Fruit fly (Drosophila melanogaster) whole organism, adult: ENCODE results near the gene CG33500.
A peak's percentile ranks its signal among the peaks of the same experiment; 100 is the strongest.

Experiments used
- CG11617 ChIP-seq: fragments of 200-800 bp; sonication (Bioruptor generic); optimal IDR thresholded peaks from 2 replicates; lab custom pipeline; 2017; ENCODE audit warnings: mild to moderate bottlenecking, missing biosample characterization, missing genetic modification reagents, missing genetic modification characterization
- CG12768 ChIP-seq: fragments of 200-800 bp; sonication (Bioruptor generic); optimal IDR thresholded peaks from 2 replicates; lab custom pipeline; 2017; ENCODE audit warnings: missing biosample characterization, missing genetic modification characterization, mild to moderate bottlenecking, moderate library complexity, missing genetic modification reagents
- CG14711 ChIP-seq: fragments of 200-800 bp; sonication (Bioruptor generic); optimal IDR thresholded peaks from 2 replicates; lab custom pipeline; 2018; ENCODE audit warnings: missing biosample characterization, mild to moderate bottlenecking, missing genetic modification characterization, moderate library complexity
- CG1620 ChIP-seq: fragments of 200-800 bp; sonication (Bioruptor generic); optimal IDR thresholded peaks from 2 replicates; lab custom pipeline; 2016; ENCODE audit warnings: missing biosample characterization, missing genetic modification characterization
- CG33017 ChIP-seq: fragments of 200-800 bp; sonication (Bioruptor generic); optimal IDR thresholded peaks from 2 replicates; lab custom pipeline; 2018; ENCODE audit warnings: missing biosample characterization, mild to moderate bottlenecking, missing genetic modification characterization, moderate library complexity
- CG5204 ChIP-seq: fragments of 200-800 bp; sonication (Bioruptor generic); optimal IDR thresholded peaks from 2 replicates; lab custom pipeline; 2016; ENCODE audit warnings: missing biosample characterization, missing genetic modification characterization
- CG7045 ChIP-seq: fragments of 200-800 bp; sonication (Bioruptor generic); optimal IDR thresholded peaks from 2 replicates; lab custom pipeline; 2017; ENCODE audit warnings: missing biosample characterization, mild to moderate bottlenecking, missing genetic modification characterization
- CG7101 ChIP-seq: fragments of 200-800 bp; sonication (Bioruptor generic); optimal IDR thresholded peaks from 2 replicates; lab custom pipeline; 2018; ENCODE audit warnings: missing biosample characterization, mild to moderate bottlenecking, missing genetic modification characterization, moderate library complexity
- Clk ChIP-seq: fragments of 200-800 bp; sonication (Bioruptor generic); optimal IDR thresholded peaks from 2 replicates; lab custom pipeline; 2017; ENCODE audit warnings: missing biosample characterization, missing genetic modification characterization
- Crg-1 ChIP-seq: fragments of 200-800 bp; sonication (Bioruptor generic); optimal IDR thresholded peaks from 2 replicates; lab custom pipeline; 2016; ENCODE audit warnings: missing biosample characterization, missing genetic modification characterization
- Hr96 ChIP-seq: fragments of 200-800 bp; sonication (Bioruptor generic); optimal IDR thresholded peaks from 2 replicates; lab custom pipeline; 2016; ENCODE audit warnings: missing biosample characterization, missing genetic modification characterization
- Mnt ChIP-seq: fragments of 200-800 bp; sonication (Bioruptor generic); optimal IDR thresholded peaks from 2 replicates; lab custom pipeline; 2016; ENCODE audit warnings: missing biosample characterization, mild to moderate bottlenecking, missing genetic modification characterization
- bab1 ChIP-seq: fragments of 200-800 bp; sonication (Bioruptor generic); optimal IDR thresholded peaks from 3 replicates; lab custom pipeline; 2019; ENCODE audit warnings: missing biosample characterization, mild to moderate bottlenecking, missing genetic modification characterization, moderate library complexity
- cic ChIP-seq: fragments of 200-800 bp; sonication (Bioruptor generic); optimal IDR thresholded peaks from 2 replicates; lab custom pipeline; 2017; ENCODE audit warnings: missing biosample characterization, mild to moderate bottlenecking, missing genetic modification characterization, moderate library complexity
- cnc ChIP-seq, 2 experiments: fragments of >200 bp; optimal IDR thresholded peaks; 2 replicates each; lab custom pipeline; 2017
- kay ChIP-seq: fragments of 200-800 bp; sonication (Bioruptor generic); peaks from one replicate; lab custom pipeline; 2016; ENCODE audit warnings: missing biosample characterization, missing genetic modification characterization, borderline replicate concordance
- ovo ChIP-seq: fragments of 200-800 bp; sonication (Bioruptor generic); optimal IDR thresholded peaks from 2 replicates; lab custom pipeline; 2016; ENCODE audit warnings: missing biosample characterization, missing genetic modification characterization
- pad ChIP-seq: fragments of 200-800 bp; sonication (Bioruptor generic); optimal IDR thresholded peaks from 3 replicates; lab custom pipeline; 2017; ENCODE audit warnings: missing biosample characterization, missing genetic modification characterization, mild to moderate bottlenecking, moderate library complexity, missing genetic modification reagents
- tj ChIP-seq: fragments of 200-800 bp; sonication (Bioruptor generic); optimal IDR thresholded peaks from 3 replicates; lab custom pipeline; 2017; ENCODE audit warnings: missing biosample characterization, mild to moderate bottlenecking, missing genetic modification characterization, moderate library complexity
- toe ChIP-seq: fragments of 200-800 bp; sonication (Bioruptor generic); optimal IDR thresholded peaks from 2 replicates; lab custom pipeline; 2016; ENCODE audit warnings: missing biosample characterization, missing genetic modification characterization

CG33500 gene

DNA sequence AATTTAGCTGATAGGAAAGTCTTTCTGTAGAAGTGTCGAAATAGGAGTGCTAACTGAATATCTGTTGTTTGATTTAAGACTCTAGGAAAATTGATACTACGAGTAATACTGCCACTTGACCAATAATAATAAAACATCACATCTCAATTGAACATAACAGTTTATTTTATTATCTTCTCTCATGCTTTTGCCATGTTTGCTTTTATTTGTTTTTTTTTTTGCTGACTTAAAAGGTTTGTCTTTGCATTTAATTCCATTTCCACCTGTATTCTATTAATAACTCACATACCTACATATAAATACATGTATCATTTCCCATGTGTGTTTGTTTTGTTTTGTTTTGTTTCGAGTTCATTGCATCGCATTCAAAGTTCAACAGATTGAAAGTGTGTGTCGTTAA, 14.2 kb downstream of the CG33500 start, which contains the start of the genes CG11714 and Fuca:
TSS of gene CG11714 (minus strand) at position 101 of the 400 bp plus-strand sequence.
TSS of gene Fuca (minus strand) at position 101 of the 400 bp plus-strand sequence.
- TF ChIP-seq pad (GFP tag; lab: Kevin White, UChicago), result no peak
- TF ChIP-seq ovo (GFP tag; lab: Kevin White, UChicago), result no peak
- peak; percentile 35 for TF ChIP-seq tj (GFP tag; lab: Kevin White, UChicago)
- no peak for TF ChIP-seq Clk (GFP tag; lab: Kevin White, UChicago)
- TF ChIP-seq kay (GFP tag; lab: Kevin White, UChicago), result peak; percentile 82
- TF ChIP-seq Crg-1 (GFP tag; lab: Kevin White, UChicago), result no peak
- TF ChIP-seq CG14711 (tag; lab: Kevin White, UChicago), result no peak
- no peak for TF ChIP-seq CG11617 (GFP tag; lab: Kevin White, UChicago)

dm6 chr3L:11523286-11523685, 14.8 kb downstream of the CG33500 start:
- TF ChIP-seq bab1 (GFP tag; lab: Kevin White, UChicago) (peak; percentile 40), CG1620 (GFP tag; lab: Kevin White, UChicago) (no peak), Crg-1 (GFP tag; lab: Kevin White, UChicago) (peak; percentile 8)

dm6 chr3L:11525765-11526164, 17.3 kb downstream of the CG33500 start:
- TF ChIP-seq kay (GFP tag; lab: Kevin White, UChicago) (peak; percentile 61), tj (GFP tag; lab: Kevin White, UChicago) (peak; percentile 20), ovo (GFP tag; lab: Kevin White, UChicago) (peak; percentile 12), CG5204 (GFP tag; lab: Kevin White, UChicago) (no peak)

DNA sequence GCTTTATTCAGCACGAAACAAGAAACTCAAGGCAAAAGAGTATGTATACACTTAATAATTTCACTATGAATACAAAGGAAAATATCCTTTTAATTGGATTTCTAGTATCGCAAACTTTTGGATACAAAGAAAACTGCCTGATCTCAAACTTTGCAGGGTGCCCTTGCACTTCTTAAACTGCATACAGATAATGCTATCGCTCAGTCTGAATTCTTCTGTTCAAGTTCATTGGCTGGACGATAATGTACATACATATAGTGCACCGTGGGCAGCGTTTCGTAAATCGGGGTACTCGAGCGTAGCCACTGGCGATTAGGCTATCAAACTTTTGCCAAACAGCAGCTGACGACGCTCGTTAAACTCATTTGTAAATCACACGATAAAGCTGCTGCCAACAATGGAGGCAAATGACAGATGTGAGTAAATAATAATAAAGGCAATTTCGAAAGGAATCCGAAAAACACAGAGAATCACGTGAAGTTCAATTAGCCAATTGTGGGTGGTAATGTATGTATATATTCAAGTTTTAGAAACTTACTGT, 18.3 kb downstream of the CG33500 start:
- no peak for TF ChIP-seq CG7045 (GFP tag; lab: Kevin White, UChicago)
- TF ChIP-seq CG12768 (GFP tag; lab: Kevin White, UChicago), result peak; percentile 32
- no peak for TF ChIP-seq ovo (GFP tag; lab: Kevin White, UChicago)
- TF ChIP-seq cic (GFP tag; lab: Kevin White, UChicago), result peak; percentile 64

DNA sequence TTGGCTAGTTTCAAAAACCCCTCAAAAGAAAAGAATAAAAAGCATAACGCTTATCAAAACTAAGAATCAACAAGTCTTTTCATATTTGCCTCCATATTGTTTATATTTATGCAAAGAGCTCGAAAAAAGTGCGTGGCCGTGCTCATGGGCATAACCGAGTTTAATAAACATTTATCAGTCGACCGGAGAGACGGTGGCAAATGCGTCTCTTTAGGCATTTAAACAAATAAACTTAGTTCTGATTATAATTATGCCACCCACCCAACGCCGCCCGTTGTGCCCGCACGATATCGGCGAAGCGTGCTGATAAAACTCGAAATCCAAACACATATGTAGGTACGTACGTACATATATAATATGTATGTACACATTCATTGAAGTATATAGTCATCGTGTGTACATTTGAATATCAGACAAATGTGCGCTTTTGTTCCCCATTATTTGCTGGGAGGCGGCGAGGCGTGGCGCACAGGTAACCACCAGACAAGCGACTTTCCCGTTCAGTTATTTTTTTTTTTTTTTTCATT, 20.0 kb downstream of the CG33500 start:
- TF ChIP-seq CG14711 (tag; lab: Kevin White, UChicago) (no peak), bab1 (GFP tag; lab: Kevin White, UChicago) (no peak), CG7101 (tag; lab: Kevin White, UChicago) (peak; percentile 37), CG33017 (tag; lab: Kevin White, UChicago) (peak; percentile 8), Crg-1 (GFP tag; lab: Kevin White, UChicago) (peak; percentile 39), tj (GFP tag; lab: Kevin White, UChicago) (no peak), Hr96 (GFP tag; lab: Kevin White, UChicago) (no peak), pad (GFP tag; lab: Kevin White, UChicago) (no peak), ovo (GFP tag; lab: Kevin White, UChicago) (peak; percentile 38), cnc (optimal IDR thresholded peaks at IDR 0.05; lab: Kevin White, UChicago) (no peak), cic (GFP tag; lab: Kevin White, UChicago) (peak; percentile 57), CG5204 (GFP tag; lab: Kevin White, UChicago) (no peak), kay (GFP tag; lab: Kevin White, UChicago) (no peak), Mnt (GFP tag; lab: Kevin White, UChicago) (peak; percentile 33), CG1620 (GFP tag; lab: Kevin White, UChicago) (no peak), CG11617 (GFP tag; lab: Kevin White, UChicago) (no peak), CG12768 (GFP tag; lab: Kevin White, UChicago) (peak; percentile 46), CG7045 (GFP tag; lab: Kevin White, UChicago) (peak; percentile 53), Clk (GFP tag; lab: Kevin White, UChicago) (no peak), toe (GFP tag; lab: Kevin White, UChicago) (no peak)

DNA sequence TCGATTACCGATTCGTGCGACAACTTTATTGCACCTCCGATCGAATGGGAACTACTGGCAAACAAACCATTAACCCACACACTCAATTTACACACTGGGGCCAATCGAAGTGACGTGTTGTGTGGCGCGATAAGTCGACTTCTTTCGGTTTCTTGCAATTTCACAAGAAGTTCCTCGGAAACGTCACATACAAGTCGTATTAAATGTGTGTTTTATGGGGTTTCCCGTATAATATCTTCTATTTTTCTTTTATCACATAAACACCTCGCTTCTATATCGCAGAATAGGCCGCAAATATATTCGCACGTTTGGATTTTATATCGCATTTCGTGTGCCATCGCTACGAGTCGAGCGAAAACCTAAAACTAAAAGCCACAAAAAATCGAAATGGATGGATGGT, 21.3 kb downstream of the CG33500 start:
- TF ChIP-seq Crg-1 (GFP tag; lab: Kevin White, UChicago) (no peak), CG11617 (GFP tag; lab: Kevin White, UChicago) (no peak), ovo (GFP tag; lab: Kevin White, UChicago) (no peak), cic (GFP tag; lab: Kevin White, UChicago) (peak; percentile 43), toe (GFP tag; lab: Kevin White, UChicago) (no peak), cnc (optimal IDR thresholded peaks at IDR 0.05; lab: Kevin White, UChicago) (no peak), CG7045 (GFP tag; lab: Kevin White, UChicago) (no peak)

dm6 chr3L:11530370-11530769, 21.9 kb downstream of the CG33500 start:
- no peak for TF ChIP-seq CG33017 (tag; lab: Kevin White, UChicago)
- TF ChIP-seq pad (GFP tag; lab: Kevin White, UChicago), result no peak
- no peak for TF ChIP-seq cnc (optimal IDR thresholded peaks at IDR 0.05; lab: Kevin White, UChicago)
- no peak for TF ChIP-seq cic (GFP tag; lab: Kevin White, UChicago)
- no peak for TF ChIP-seq Mnt (GFP tag; lab: Kevin White, UChicago)
- no peak for TF ChIP-seq CG1620 (GFP tag; lab: Kevin White, UChicago)
- no peak for TF ChIP-seq kay (GFP tag; lab: Kevin White, UChicago)
- TF ChIP-seq CG12768 (GFP tag; lab: Kevin White, UChicago), result no peak
- no peak for TF ChIP-seq CG14711 (tag; lab: Kevin White, UChicago)
- TF ChIP-seq CG5204 (GFP tag; lab: Kevin White, UChicago), result no peak
- TF ChIP-seq CG7101 (tag; lab: Kevin White, UChicago), result no peak
